Worm (Caenorhabditis elegans) whole organism, L3 larva: ENCODE data around the gene C45G7.13.
A peak's percentile ranks its signal among the peaks of the same experiment; 100 is the strongest.

Experiments used
- R02D3.7 ChIP-seq: fragments of 150-350 bp; optimal IDR thresholded peaks from 2 replicates; lab custom pipeline; 2014; ENCODE audit warnings: missing biosample characterization, missing genetic modification characterization
- aly-2 ChIP-seq: fragments of 150-350 bp; optimal IDR thresholded peaks from 2 replicates; lab custom pipeline; 2014; ENCODE audit warnings: missing biosample characterization, missing genetic modification characterization
- ceh-16 ChIP-seq: sonication (generic microtip); optimal IDR thresholded peaks from 2 replicates; lab custom pipeline; 2017; ENCODE audit warnings: missing biosample characterization, missing genetic modification characterization
- ceh-28 ChIP-seq: fragments of 150-350 bp; optimal IDR thresholded peaks from 2 replicates; lab custom pipeline; 2014; ENCODE audit warnings: missing biosample characterization, missing genetic modification reagents, missing genetic modification characterization
- ceh-82 ChIP-seq: fragments of 150-350 bp; optimal IDR thresholded peaks from 2 replicates; lab custom pipeline; 2014; ENCODE audit warnings: missing biosample characterization, missing genetic modification characterization
- daf-12 ChIP-seq: fragments of 150-350 bp; optimal IDR thresholded peaks from 2 replicates; lab custom pipeline; 2014; ENCODE audit warnings: missing biosample characterization, missing genetic modification reagents, missing genetic modification characterization
- egl-27 ChIP-seq: sonication (generic microtip); optimal IDR thresholded peaks from 4 replicates; lab custom pipeline; 2017; ENCODE audit warnings: missing biosample characterization, missing genetic modification reagents, missing genetic modification characterization
- elt-1 ChIP-seq: fragments of 150-350 bp; optimal IDR thresholded peaks from 2 replicates; lab custom pipeline; 2014; ENCODE audit warnings: missing biosample characterization, missing genetic modification characterization
- elt-2 ChIP-seq: sonication (generic microtip); optimal IDR thresholded peaks from 2 replicates; lab custom pipeline; 2016; ENCODE audit warnings: missing genetic modification reagents, mild to moderate bottlenecking, missing genetic modification characterization, missing compliant biosample characterization
- elt-3 ChIP-seq, 3 experiments: fragments of 150-350 bp in 1 of 3; sonication (generic microtip) in 2 of 3; optimal IDR thresholded peaks; 2 replicates in 2 of 3; 4 replicates in 1 of 3; lab custom pipeline; 2014 to 2017; ENCODE audit warnings: missing biosample characterization in 3 of 3, missing genetic modification characterization in 3 of 3
- fkh-10 ChIP-seq: sonication (generic microtip); optimal IDR thresholded peaks from 2 replicates; lab custom pipeline; 2017; ENCODE audit warnings: missing biosample characterization, missing genetic modification reagents, missing genetic modification characterization
- fkh-2 ChIP-seq: fragments of 150-350 bp; optimal IDR thresholded peaks from 2 replicates; lab custom pipeline; 2014; ENCODE audit warnings: missing biosample characterization, missing genetic modification reagents, missing genetic modification characterization
- hmg-11 ChIP-seq: sonication (generic microtip); optimal IDR thresholded peaks from 2 replicates; lab custom pipeline; 2016; ENCODE audit warnings: missing genetic modification characterization, missing compliant biosample characterization
- jun-1 ChIP-seq: fragments of 150-350 bp; optimal IDR thresholded peaks from 2 replicates; lab custom pipeline; 2014; ENCODE audit warnings: missing biosample characterization, missing genetic modification reagents, missing genetic modification characterization
- lin-15B ChIP-seq: fragments of 150-350 bp; optimal IDR thresholded peaks from 2 replicates; lab custom pipeline; 2014; ENCODE audit warnings: missing biosample characterization, missing genetic modification characterization
- lin-39 ChIP-seq: fragments of 150-350 bp; optimal IDR thresholded peaks from 2 replicates; lab custom pipeline; 2018; ENCODE audit warnings: missing biosample characterization, missing genetic modification reagents, missing genetic modification characterization
- lsy-12 ChIP-seq: sonication (generic microtip); optimal IDR thresholded peaks from 2 replicates; lab custom pipeline; 2016; ENCODE audit warnings: mild to moderate bottlenecking, missing genetic modification characterization, missing compliant biosample characterization
- mdl-1 ChIP-seq: fragments of 150-350 bp; optimal IDR thresholded peaks from 2 replicates; lab custom pipeline; 2014; ENCODE audit warnings: missing biosample characterization, missing genetic modification characterization
- mml-1 ChIP-seq: fragments of 150-350 bp; sonication (generic microtip); optimal IDR thresholded peaks from 3 replicates; lab custom pipeline; 2014; ENCODE audit warnings: missing biosample characterization, missing genetic modification characterization
- nfya-1 ChIP-seq: sonication (generic microtip); optimal IDR thresholded peaks from 2 replicates; lab custom pipeline; 2017; ENCODE audit warnings: missing genetic modification characterization, mild to moderate bottlenecking, missing compliant biosample characterization, antibody characterized with exemption, moderate library complexity; ENCODE audit not compliant: insufficient read depth
- nhr-11 ChIP-seq: fragments of 150-350 bp; optimal IDR thresholded peaks from 2 replicates; lab custom pipeline; 2014; ENCODE audit warnings: missing biosample characterization, missing genetic modification characterization
- nhr-12 ChIP-seq: fragments of 150-350 bp; optimal IDR thresholded peaks from 2 replicates; lab custom pipeline; 2014; ENCODE audit warnings: missing biosample characterization, missing genetic modification characterization
- nhr-23 ChIP-seq: fragments of 150-350 bp; optimal IDR thresholded peaks from 2 replicates; lab custom pipeline; 2014; ENCODE audit warnings: missing biosample characterization, missing genetic modification reagents, missing genetic modification characterization
- nhr-237 ChIP-seq: fragments of 150-350 bp; optimal IDR thresholded peaks from 2 replicates; lab custom pipeline; 2014; ENCODE audit warnings: missing biosample characterization, missing genetic modification characterization
- nhr-25 ChIP-seq: sonication (generic microtip); optimal IDR thresholded peaks from 2 replicates; lab custom pipeline; 2017; ENCODE audit warnings: missing biosample characterization, missing genetic modification characterization
- nhr-28 ChIP-seq: fragments of 150-350 bp; optimal IDR thresholded peaks from 2 replicates; lab custom pipeline; 2014; ENCODE audit warnings: missing biosample characterization, missing genetic modification characterization
- nhr-43 ChIP-seq: sonication (generic microtip); optimal IDR thresholded peaks from 2 replicates; lab custom pipeline; 2016; ENCODE audit warnings: mild to moderate bottlenecking, missing genetic modification characterization, missing compliant biosample characterization; ENCODE audit not compliant: poor library complexity, severe bottlenecking
- nhr-67 ChIP-seq: fragments of 150-350 bp; optimal IDR thresholded peaks from 2 replicates; lab custom pipeline; 2014; ENCODE audit warnings: missing biosample characterization, missing genetic modification characterization
- nhr-77 ChIP-seq: fragments of 150-350 bp; optimal IDR thresholded peaks from 2 replicates; lab custom pipeline; 2014; ENCODE audit warnings: missing biosample characterization, missing genetic modification characterization
- pha-4 ChIP-seq: fragments of 150-350 bp; optimal IDR thresholded peaks from 2 replicates; lab custom pipeline; 2014; ENCODE audit warnings: missing biosample characterization, missing genetic modification reagents, missing genetic modification characterization
- pqm-1 ChIP-seq: fragments of 150-350 bp; optimal IDR thresholded peaks from 2 replicates; lab custom pipeline; 2017; ENCODE audit warnings: missing biosample characterization, missing genetic modification characterization, inconsistent platforms
- sea-2 ChIP-seq: fragments of 150-350 bp; sonication (generic microtip); optimal IDR thresholded peaks from 4 replicates; lab custom pipeline; 2014; ENCODE audit warnings: missing biosample characterization, missing genetic modification reagents, missing genetic modification characterization
- snpc-4 ChIP-seq: fragments of 150-350 bp; optimal IDR thresholded peaks from 2 replicates; lab custom pipeline; 2014; ENCODE audit warnings: missing biosample characterization, missing genetic modification characterization
- tbx-2 ChIP-seq: sonication (generic microtip); optimal IDR thresholded peaks from 2 replicates; lab custom pipeline; 2016; ENCODE audit warnings: mild to moderate bottlenecking, missing genetic modification characterization, missing compliant biosample characterization
- unc-39 ChIP-seq: sonication (generic microtip); optimal IDR thresholded peaks from 4 replicates; lab custom pipeline; 2017; ENCODE audit warnings: missing biosample characterization, missing genetic modification characterization
- unc-62 ChIP-seq: fragments of 150-350 bp; sonication (generic microtip); optimal IDR thresholded peaks from 4 replicates; lab custom pipeline; 2014; ENCODE audit warnings: missing biosample characterization, missing genetic modification reagents, missing genetic modification characterization
- zag-1 ChIP-seq: fragments of 150-350 bp; optimal IDR thresholded peaks from 2 replicates; lab custom pipeline; 2014; ENCODE audit warnings: missing biosample characterization, missing genetic modification characterization
- ztf-4 ChIP-seq: fragments of 150-350 bp; optimal IDR thresholded peaks from 2 replicates; lab custom pipeline; 2014; ENCODE audit warnings: missing biosample characterization, missing genetic modification characterization

Gene C45G7.13

DNA sequence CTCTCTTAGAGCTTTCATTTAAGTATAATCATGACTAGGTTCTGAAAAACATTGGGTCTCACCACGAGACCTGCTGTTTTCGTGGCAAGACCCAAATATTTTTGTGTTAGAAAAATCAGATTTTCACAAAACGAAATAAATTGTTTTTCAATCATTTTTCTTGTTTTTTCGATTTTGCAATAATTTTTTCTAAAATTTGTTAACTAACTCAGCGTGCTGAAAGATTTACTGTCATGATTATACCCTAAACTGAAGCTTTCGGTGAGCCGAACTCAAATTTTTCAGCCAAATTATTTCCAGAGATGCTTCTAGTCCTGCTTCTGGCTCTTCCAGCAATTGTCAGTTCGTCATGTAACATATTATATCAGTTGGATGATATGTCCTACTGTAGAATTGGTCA, 30.8 kb upstream of the C45G7.13 start, which contains the start of gene Y69A2AL.2:
TSS of gene Y69A2AL.2 (plus strand) at position 301 of the 400 bp plus-strand sequence.
- TF ChIP-seq ztf-4 (tag; lab: Kevin White, UChicago) = no peak
- TF ChIP-seq mdl-1 (tag; lab: Kevin White, UChicago) = no peak
- TF ChIP-seq nhr-67 (tag; lab: Kevin White, UChicago) = no peak
- no peak for TF ChIP-seq snpc-4 (tag; lab: Kevin White, UChicago)
- TF ChIP-seq tbx-2 (tag; lab: Kevin White, UChicago) = no peak
- TF ChIP-seq elt-2 (tag; lab: Kevin White, UChicago) = no peak
- TF ChIP-seq nhr-11 = no peak
- TF ChIP-seq fkh-10 (GFP tag; lab: Kevin White, UChicago) = no peak
- no peak for TF ChIP-seq elt-1
- TF ChIP-seq egl-27 (tag; lab: Kevin White, UChicago) = no peak
- TF ChIP-seq nhr-43 (tag; lab: Kevin White, UChicago) = no peak
- no peak for TF ChIP-seq nhr-237
- no peak for TF ChIP-seq nhr-28 (tag; lab: Kevin White, UChicago)
- TF ChIP-seq pha-4 (tag; lab: Kevin White, UChicago) = no peak
- no peak for TF ChIP-seq nhr-25 (tag; lab: Kevin White, UChicago)
- no peak for TF ChIP-seq lin-39 (tag; lab: Kevin White, UChicago)
- no peak for TF ChIP-seq unc-62 (GFP tag; lab: Kevin White, UChicago)

DNA sequence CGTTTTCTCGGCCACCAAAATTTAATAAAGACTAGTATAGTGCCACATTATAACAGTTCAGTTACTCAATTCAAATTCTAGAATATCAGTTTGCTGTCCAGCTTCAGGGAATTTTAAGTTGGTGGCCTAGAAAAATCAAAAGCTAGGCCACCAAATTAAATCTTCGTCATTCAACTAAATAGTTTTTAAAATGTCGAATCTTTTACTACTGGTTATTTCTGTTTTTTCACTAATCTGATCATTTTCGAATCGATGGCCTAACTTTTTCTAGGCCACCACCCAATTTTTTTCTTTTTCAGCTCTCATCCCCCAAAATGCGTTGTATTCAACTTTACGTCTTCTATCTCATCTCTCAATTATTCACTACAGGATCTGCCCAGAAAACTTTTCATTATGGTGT, 25.3 kb upstream of the C45G7.13 start, which contains the start of gene grd-16:
TSS of gene grd-16 (plus strand) at position 301 of the 400 bp plus-strand sequence.
- TF ChIP-seq zag-1 = no peak
- no peak for TF ChIP-seq nfya-1 (tag; lab: Kevin White, UChicago)
- no peak for TF ChIP-seq tbx-2 (tag; lab: Kevin White, UChicago)
- TF ChIP-seq elt-2 (tag; lab: Kevin White, UChicago) = no peak
- TF ChIP-seq lin-15B = no peak
- no peak for TF ChIP-seq fkh-2 (tag; lab: Kevin White, UChicago)
- no peak for TF ChIP-seq nhr-43 (tag; lab: Kevin White, UChicago)
- no peak for TF ChIP-seq nhr-77 (tag; lab: Kevin White, UChicago)
- TF ChIP-seq nhr-11 = no peak
- TF ChIP-seq elt-1 = no peak
- TF ChIP-seq nhr-67 (tag; lab: Kevin White, UChicago) = no peak
- TF ChIP-seq pqm-1 (tag; lab: Kevin White, UChicago) = no peak
- no peak for TF ChIP-seq ceh-16
- TF ChIP-seq elt-3 (tag; optimal IDR thresholded peaks at IDR 0.05; lab: Kevin White, UChicago) = no peak
- TF ChIP-seq ceh-28 (tag; lab: Kevin White, UChicago) = no peak
- TF ChIP-seq daf-12 (tag; lab: Kevin White, UChicago) = no peak
- no peak for TF ChIP-seq lin-39 (tag; lab: Kevin White, UChicago)
- TF ChIP-seq fkh-10 (GFP tag; lab: Kevin White, UChicago) = no peak
- no peak for TF ChIP-seq unc-62 (GFP tag; lab: Kevin White, UChicago)
- no peak for TF ChIP-seq aly-2 (tag; lab: Kevin White, UChicago)

DNA sequence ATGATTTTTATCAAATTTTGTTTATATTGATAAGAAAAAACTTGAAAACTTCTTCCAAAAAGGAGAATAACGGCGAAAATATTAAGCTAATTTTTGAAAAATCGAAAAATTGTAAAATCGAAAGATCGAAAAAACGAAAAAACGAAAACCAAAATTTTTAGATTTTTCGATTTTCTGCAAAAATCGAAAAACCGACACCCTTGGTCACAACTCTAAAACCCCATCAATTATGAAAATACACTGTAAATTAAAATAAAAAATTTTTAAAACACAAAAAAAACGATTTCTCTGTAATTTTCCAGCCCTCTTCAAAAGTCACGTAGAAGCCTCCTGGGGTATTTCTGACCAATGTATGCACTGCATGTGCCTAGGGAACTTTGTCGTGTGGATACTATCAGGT, 19.0 kb upstream of the C45G7.13 start, which contains the start of gene ilys-1:
TSS of gene ilys-1 (plus strand) at position 301 of the 400 bp plus-strand sequence.
- TF ChIP-seq sea-2 (GFP tag; lab: Kevin White, UChicago) = no peak
- TF ChIP-seq pha-4 (tag; lab: Kevin White, UChicago) = no peak
- TF ChIP-seq elt-1 = no peak
- TF ChIP-seq unc-39 (tag; lab: Kevin White, UChicago) = no peak

DNA sequence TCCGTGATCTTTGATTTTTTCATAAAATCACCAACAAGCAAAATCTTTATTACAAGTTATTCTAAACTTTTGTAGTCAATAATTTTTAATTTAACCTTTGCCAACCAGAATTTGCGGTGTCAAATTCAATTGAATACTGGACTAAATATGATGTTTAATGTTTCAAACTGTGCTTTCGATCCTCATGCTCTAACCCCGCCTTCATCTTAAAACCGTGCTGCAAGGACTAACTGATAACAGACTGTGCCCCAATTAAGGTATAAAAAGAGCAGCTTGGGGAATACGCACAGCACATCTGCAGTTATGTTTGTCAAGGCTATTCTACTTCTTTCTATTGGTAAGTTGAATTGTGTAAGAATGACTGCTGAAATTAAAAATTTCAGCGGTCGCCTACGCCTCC, 16.2 kb upstream of the C45G7.13 start, which contains the start of gene ilys-2:
TSS of gene ilys-2 (plus strand) at position 301 of the 400 bp plus-strand sequence.
- TF ChIP-seq unc-39 (tag; lab: Kevin White, UChicago) (no peak), nhr-25 (tag; lab: Kevin White, UChicago) (no peak), elt-2 (tag; lab: Kevin White, UChicago) (no peak), R02D3.7 (tag; lab: Kevin White, UChicago) (no peak), daf-12 (tag; lab: Kevin White, UChicago) (no peak)

DNA sequence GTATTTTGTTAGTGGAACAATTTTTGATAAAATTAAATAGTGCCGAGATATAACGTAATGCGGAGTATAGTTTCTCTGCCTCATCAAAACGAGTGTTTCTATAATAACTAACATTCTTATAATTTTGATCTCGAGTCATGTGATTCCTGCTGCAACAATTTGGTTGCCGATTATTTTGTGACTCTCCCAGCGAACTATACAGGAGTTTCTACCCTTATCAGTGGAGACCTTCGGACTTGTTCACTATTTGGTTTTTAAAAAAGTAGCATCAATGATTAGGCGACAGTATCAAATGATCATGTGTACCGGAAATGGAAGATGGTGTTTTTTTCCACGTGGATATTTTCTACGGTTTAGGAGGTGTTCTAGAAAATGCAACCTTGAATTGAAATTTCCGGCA, 15.1 kb upstream of the C45G7.13 start:
- TF ChIP-seq lsy-12 = no peak
- no peak for TF ChIP-seq hmg-11 (tag; lab: Kevin White, UChicago)
- TF ChIP-seq mml-1 (tag; lab: Kevin White, UChicago) = no peak
- no peak for TF ChIP-seq tbx-2 (tag; lab: Kevin White, UChicago)
- no peak for TF ChIP-seq nhr-23
- peak; percentile 78 for TF ChIP-seq pqm-1 (tag; lab: Kevin White, UChicago)
- peak; percentile 61 for TF ChIP-seq elt-2 (tag; lab: Kevin White, UChicago)
- no peak for TF ChIP-seq ceh-82
- no peak for TF ChIP-seq elt-3 (tag; optimal IDR thresholded peaks at IDR 0.05; lab: Kevin White, UChicago)
- TF ChIP-seq nhr-11 = no peak
- TF ChIP-seq nfya-1 (tag; lab: Kevin White, UChicago) = no peak
- TF ChIP-seq fkh-2 (tag; lab: Kevin White, UChicago) = no peak
- TF ChIP-seq nhr-77 (tag; lab: Kevin White, UChicago) = no peak
- no peak for TF ChIP-seq snpc-4 (tag; lab: Kevin White, UChicago)
- TF ChIP-seq nhr-237 = no peak
- TF ChIP-seq nhr-12 (tag; lab: Kevin White, UChicago) = no peak
- TF ChIP-seq jun-1 (tag; lab: Kevin White, UChicago) = peak; percentile 11
